Worm (Caenorhabditis elegans) whole organism, young adult: ENCODE measurements around the gene F55A11.11.

Source experiments
- F49E8.2 ChIP-seq: sonication (generic microtip); optimal IDR thresholded peaks from 3 replicates; lab custom pipeline; 2017; ENCODE audit warnings: missing genetic modification characterization, mild to moderate bottlenecking, missing compliant biosample characterization, antibody characterized with exemption, moderate library complexity; ENCODE audit not compliant: insufficient read depth
- ama-1 ChIP-seq, 3 experiments: fragments of 150-350 bp in 1 of 3; sonication (generic microtip) in 2 of 3; optimal IDR thresholded peaks; 2 replicates each; lab custom pipeline; 2014 to 2018; ENCODE audit warnings: missing biosample characterization in 2 of 3, missing genetic modification characterization in 2 of 3, missing genetic modification reagents in 2 of 3
- bed-1 ChIP-seq: fragments of 200-800 bp; sonication (Bioruptor generic); IDR thresholded peaks from 2 replicates; pipeline ENCODE4 v1.3.6; 2022; ENCODE audit warnings: missing genetic modification reagents, missing genetic modification characterization, missing compliant biosample characterization
- lin-54 ChIP-seq: fragments of 200-800 bp; sonication (Bioruptor generic); optimal IDR thresholded peaks from 2 replicates; lab custom pipeline; 2018; ENCODE audit warnings: mild to moderate bottlenecking, missing genetic modification characterization, missing compliant biosample characterization
- snpc-4 ChIP-seq, 5 experiments: fragments of 150-350 bp in 1 of 5; sonication (generic microtip) in 4 of 5; optimal IDR thresholded peaks; 2 replicates each; lab custom pipeline; 2014 to 2018; ENCODE audit warnings: missing genetic modification characterization in 5 of 5, missing biosample characterization in 3 of 5, antibody characterized with exemption in 2 of 5, mild to moderate bottlenecking in 2 of 5, missing compliant biosample characterization in 2 of 5, missing genotype in 2 of 5, moderate library complexity in 2 of 5, missing genetic modification reagents in 1 of 5
- ztf-26 ChIP-seq: sonication (generic microtip); optimal IDR thresholded peaks from 2 replicates; lab custom pipeline; 2017; ENCODE audit warnings: missing genetic modification characterization, missing compliant biosample characterization
- ztf-6 ChIP-seq: fragments of 200-800 bp; sonication (Bioruptor generic); IDR thresholded peaks from 2 replicates; pipeline ENCODE4 v1.3.6; 2022; ENCODE audit warnings: missing genetic modification reagents, missing genetic modification characterization, missing compliant biosample characterization

DNA sequence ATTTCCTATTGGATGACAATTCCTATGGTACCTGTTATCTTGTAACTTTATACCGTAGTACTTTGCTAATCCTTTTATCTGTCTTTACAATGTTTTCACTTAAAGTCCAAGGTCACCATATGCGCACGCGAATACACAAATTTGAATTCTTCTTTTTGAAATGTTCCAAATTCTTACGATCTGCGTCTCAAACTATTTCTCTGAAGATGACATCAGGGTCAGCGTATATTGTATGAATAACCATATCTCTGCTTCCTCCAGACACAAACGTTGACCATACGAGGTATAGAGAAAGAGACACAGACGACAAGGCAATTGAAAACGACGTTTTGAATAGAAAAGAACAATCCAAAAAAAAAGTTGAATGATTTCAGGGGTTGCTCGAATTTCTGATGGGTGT lies 9.0 kb upstream of the F55A11.11 start:
- TF ChIP-seq F49E8.2 (tag; lab: Kevin White, UChicago) (no peak), ztf-6 (no peak), lin-54 (GFP tag; lab: Kevin White, UChicago) (no peak), ama-1 (optimal IDR thresholded peaks at IDR 0.05; lab: Kevin White, UChicago) (no peak), ama-1 (GFP tag; optimal IDR thresholded peaks at IDR 0.05; lab: Kevin White, UChicago) (no peak), bed-1 (GFP tag; lab: Robert Waterston, UW) (no peak), ztf-26 (tag; lab: Kevin White, UChicago) (no peak), snpc-4 (GFP tag; optimal IDR thresholded peaks at IDR 0.05; lab: Kevin White, UChicago) (no peak), snpc-4 (tag; optimal IDR thresholded peaks at IDR 0.05; lab: Kevin White, UChicago) (no peak)
